Worm (Caenorhabditis elegans) whole organism, L4 larva: Measurements from ENCODE around the gene sel-1.

Experiments
- F49E8.2 ChIP-seq: sonication (generic microtip); optimal IDR thresholded peaks from 2 replicates; lab custom pipeline; 2016; ENCODE audit warnings: missing compliant biosample characterization, mild to moderate bottlenecking, missing genetic modification characterization, borderline replicate concordance
- R02D3.7 ChIP-seq: fragments of 150-350 bp; sonication (generic microtip); optimal IDR thresholded peaks from 3 replicates; lab custom pipeline; 2014; ENCODE audit warnings: missing biosample characterization, missing genetic modification characterization
- T20F7.1 ChIP-seq: fragments of 200-800 bp; sonication (Bioruptor generic); optimal IDR thresholded peaks from 2 replicates; lab custom pipeline; 2018; ENCODE audit warnings: mild to moderate bottlenecking, missing genetic modification characterization, missing compliant biosample characterization
- Y48G9A.11 ChIP-seq: fragments of 200-800 bp; sonication (Bioruptor generic); IDR thresholded peaks from 2 replicates; pipeline ENCODE4 v1.3.6; 2022; ENCODE audit warnings: missing genetic modification reagents, missing genetic modification characterization, missing compliant biosample characterization
- Y5F2A.4 ChIP-seq: fragments of 200-800 bp; sonication (Bioruptor generic); optimal IDR thresholded peaks from 2 replicates; lab custom pipeline; 2018; ENCODE audit warnings: mild to moderate bottlenecking, missing genetic modification characterization, missing compliant biosample characterization
- ZK337.2 ChIP-seq: fragments of 200-800 bp; sonication (Bioruptor generic); IDR thresholded peaks from 2 replicates; pipeline ENCODE4 v1.3.6; 2022; ENCODE audit warnings: missing genetic modification reagents, missing genetic modification characterization, missing compliant biosample characterization
- aha-1 ChIP-seq: fragments of 150-350 bp; peaks from one replicate; lab custom pipeline; 2014; ENCODE audit warnings: missing biosample characterization, missing genetic modification characterization
- attf-4 ChIP-seq: sonication (generic microtip); optimal IDR thresholded peaks from 3 replicates; lab custom pipeline; 2017; ENCODE audit warnings: missing biosample characterization, missing genetic modification characterization
- ceh-28 ChIP-seq: fragments of 150-350 bp; optimal IDR thresholded peaks from 2 replicates; lab custom pipeline; 2014; ENCODE audit warnings: missing biosample characterization, missing genetic modification reagents, missing genetic modification characterization
- ceh-32 ChIP-seq: sonication (generic microtip); optimal IDR thresholded peaks from 2 replicates; lab custom pipeline; 2016; ENCODE audit warnings: mild to moderate bottlenecking, missing genetic modification characterization, missing compliant biosample characterization; ENCODE audit not compliant: poor library complexity
- ceh-44 ChIP-seq: fragments of 200-800 bp; sonication (Bioruptor generic); IDR thresholded peaks from 2 replicates; pipeline ENCODE4 v1.3.6; 2022; ENCODE audit warnings: missing genetic modification reagents, missing genetic modification characterization, missing compliant biosample characterization
- ceh-62 ChIP-seq: sonication (generic microtip); optimal IDR thresholded peaks from 2 replicates; lab custom pipeline; 2017; ENCODE audit warnings: missing biosample characterization, missing genetic modification characterization
- ces-1 ChIP-seq: fragments of 150-350 bp; sonication (generic microtip); optimal IDR thresholded peaks from 4 replicates; lab custom pipeline; 2014; ENCODE audit warnings: missing biosample characterization, missing genetic modification reagents, missing genetic modification characterization
- ctbp-1 ChIP-seq: fragments of 200-800 bp; sonication (Bioruptor generic); IDR thresholded peaks from 2 replicates; pipeline ENCODE4 v1.3.6; 2022; ENCODE audit warnings: missing genetic modification reagents, missing genetic modification characterization, missing compliant biosample characterization
- daf-16 ChIP-seq, 3 experiments: sonication (generic microtip); optimal IDR thresholded peaks; 2 replicates each; lab custom pipeline; 2016 to 2017; ENCODE audit warnings: missing genetic modification characterization in 3 of 3, missing genetic modification reagents in 3 of 3, mild to moderate bottlenecking in 2 of 3, missing compliant biosample characterization in 2 of 3, missing biosample characterization in 1 of 3, moderate library complexity in 1 of 3
- dmd-6 ChIP-seq: fragments of 200-800 bp; sonication (Bioruptor generic); IDR thresholded peaks from 2 replicates; pipeline ENCODE4 v1.3.6; 2022; ENCODE audit warnings: missing genetic modification reagents, missing genetic modification characterization, missing compliant biosample characterization
- dmd-8 ChIP-seq: fragments of 200-800 bp; sonication (Bioruptor generic); IDR thresholded peaks from 2 replicates; pipeline ENCODE4 v1.3.6; 2022; ENCODE audit warnings: missing genetic modification characterization, missing compliant biosample characterization
- dpl-1 ChIP-seq: fragments of 150-350 bp; optimal IDR thresholded peaks from 2 replicates; lab custom pipeline; 2014; ENCODE audit warnings: missing biosample characterization, missing genetic modification reagents, missing genetic modification characterization
- duxl-1 ChIP-seq: sonication (generic microtip); optimal IDR thresholded peaks from 2 replicates; lab custom pipeline; 2016; ENCODE audit warnings: mild to moderate bottlenecking, missing genetic modification characterization, moderate library complexity, missing compliant biosample characterization; ENCODE audit not compliant: poor library complexity
- dve-1 ChIP-seq: sonication (generic microtip); optimal IDR thresholded peaks from 2 replicates; lab custom pipeline; 2017; ENCODE audit warnings: antibody characterized with exemption, mild to moderate bottlenecking, missing genetic modification characterization, missing compliant biosample characterization; ENCODE audit not compliant: insufficient read depth
- hlh-11 ChIP-seq: fragments of 200-800 bp; sonication (Bioruptor generic); optimal IDR thresholded peaks from 2 replicates; lab custom pipeline; 2018; ENCODE audit warnings: mild to moderate bottlenecking, missing genetic modification characterization, missing compliant biosample characterization
- hlh-30 ChIP-seq: sonication (generic microtip); optimal IDR thresholded peaks from 2 replicates; lab custom pipeline; 2017; ENCODE audit warnings: antibody characterized with exemption, mild to moderate bottlenecking, missing genetic modification characterization, missing compliant biosample characterization; ENCODE audit not compliant: insufficient read depth
- jun-1 ChIP-seq: fragments of 150-350 bp; optimal IDR thresholded peaks from 2 replicates; lab custom pipeline; 2014; ENCODE audit warnings: missing biosample characterization, missing genetic modification reagents, missing genetic modification characterization
- lin-13 ChIP-seq: fragments of 150-350 bp; optimal IDR thresholded peaks from 2 replicates; lab custom pipeline; 2014; ENCODE audit warnings: missing biosample characterization, missing genetic modification reagents, missing genetic modification characterization
- lin-39 ChIP-seq: fragments of 150-350 bp; optimal IDR thresholded peaks from 2 replicates; lab custom pipeline; 2014; ENCODE audit warnings: missing biosample characterization, missing genetic modification reagents, missing genetic modification characterization
- lir-3 ChIP-seq: sonication (generic microtip); optimal IDR thresholded peaks from 2 replicates; lab custom pipeline; 2016; ENCODE audit warnings: mild to moderate bottlenecking, missing genetic modification characterization, missing compliant biosample characterization
- lsy-2 ChIP-seq, 2 experiments: fragments of 150-350 bp in 1 of 2; sonication (generic microtip) in 1 of 2; optimal IDR thresholded peaks; 2 replicates each; lab custom pipeline; 2014 to 2017; ENCODE audit warnings: missing biosample characterization in 2 of 2, missing genetic modification characterization in 2 of 2
- madf-5 ChIP-seq, 2 experiments: fragments of 200-800 bp; sonication (Bioruptor generic); IDR thresholded peaks; 2 replicates each; pipeline ENCODE4 v1.3.6; 2022; ENCODE audit warnings: missing compliant biosample characterization in 2 of 2, missing genetic modification characterization in 2 of 2
- mep-1 ChIP-seq: fragments of 150-350 bp; sonication (generic microtip); optimal IDR thresholded peaks from 3 replicates; lab custom pipeline; 2014; ENCODE audit warnings: missing biosample characterization, missing genetic modification characterization
- mes-2 ChIP-seq: sonication (generic microtip); optimal IDR thresholded peaks from 2 replicates; lab custom pipeline; 2016; ENCODE audit warnings: missing genotype, mild to moderate bottlenecking, missing genetic modification characterization, missing compliant biosample characterization; ENCODE audit not compliant: poor library complexity, severe bottlenecking
- mxl-3 ChIP-seq: fragments of 200-800 bp; sonication (Bioruptor generic); optimal IDR thresholded peaks from 2 replicates; lab custom pipeline; 2018; ENCODE audit warnings: mild to moderate bottlenecking, missing genetic modification characterization, missing compliant biosample characterization
- nhr-102 ChIP-seq: sonication (generic microtip); optimal IDR thresholded peaks from 2 replicates; lab custom pipeline; 2016; ENCODE audit warnings: mild to moderate bottlenecking, missing genetic modification characterization, moderate library complexity, missing compliant biosample characterization
- nhr-111 ChIP-seq: fragments of 200-800 bp; sonication (Bioruptor generic); optimal IDR thresholded peaks from 2 replicates; lab custom pipeline; 2018; ENCODE audit warnings: mild to moderate bottlenecking, missing genetic modification characterization, missing compliant biosample characterization
- nhr-28 ChIP-seq: fragments of 150-350 bp; optimal IDR thresholded peaks from 2 replicates; lab custom pipeline; 2014; ENCODE audit warnings: missing biosample characterization, missing genetic modification characterization
- nhr-48 ChIP-seq: sonication (generic microtip); optimal IDR thresholded peaks from 2 replicates; lab custom pipeline; 2016; ENCODE audit warnings: mild to moderate bottlenecking, missing genetic modification characterization, missing compliant biosample characterization
- nhr-6 ChIP-seq: fragments of 150-350 bp; optimal IDR thresholded peaks from 2 replicates; lab custom pipeline; 2014; ENCODE audit warnings: missing biosample characterization, missing genetic modification characterization
- nhr-76 ChIP-seq: fragments of 150-350 bp; optimal IDR thresholded peaks from 2 replicates; lab custom pipeline; 2014; ENCODE audit warnings: missing biosample characterization, missing genetic modification characterization
- nhr-77 ChIP-seq: fragments of 150-350 bp; optimal IDR thresholded peaks from 2 replicates; lab custom pipeline; 2014; ENCODE audit warnings: missing biosample characterization, missing genetic modification characterization
- php-3 ChIP-seq: fragments of 200-800 bp; sonication (Bioruptor generic); IDR thresholded peaks from 2 replicates; pipeline ENCODE4 v1.3.6; 2022; ENCODE audit warnings: missing genetic modification reagents, missing genetic modification characterization, missing compliant biosample characterization
- pqm-1 ChIP-seq: sonication (generic microtip); optimal IDR thresholded peaks from 2 replicates; lab custom pipeline; 2017; ENCODE audit warnings: missing biosample characterization, missing genetic modification characterization
- set-16 ChIP-seq: fragments of 200-800 bp; sonication (Bioruptor generic); IDR thresholded peaks from 2 replicates; pipeline ENCODE4 v1.3.6; 2022; ENCODE audit warnings: missing genetic modification reagents, missing genetic modification characterization, missing compliant biosample characterization
- spr-3 ChIP-seq: fragments of 200-800 bp; sonication (Bioruptor generic); optimal IDR thresholded peaks from 2 replicates; lab custom pipeline; 2018; ENCODE audit warnings: mild to moderate bottlenecking, missing genetic modification characterization, missing compliant biosample characterization
- tag-97 ChIP-seq: fragments of 200-800 bp; sonication (Bioruptor generic); IDR thresholded peaks from 2 replicates; pipeline ENCODE4 v1.3.6; 2022; ENCODE audit warnings: missing genetic modification characterization, missing compliant biosample characterization
- vab-7 ChIP-seq: fragments of 200-800 bp; sonication (Bioruptor generic); IDR thresholded peaks from 2 replicates; pipeline ENCODE4 v1.3.6; 2022; ENCODE audit warnings: missing genetic modification reagents, missing genetic modification characterization, missing compliant biosample characterization
- zag-1 ChIP-seq: fragments of 150-350 bp; optimal IDR thresholded peaks from 2 replicates; lab custom pipeline; 2014; ENCODE audit warnings: missing biosample characterization, missing genetic modification characterization
- zip-2 ChIP-seq: fragments of 150-350 bp; optimal IDR thresholded peaks from 2 replicates; lab custom pipeline; 2014; ENCODE audit warnings: missing biosample characterization, missing genetic modification characterization
- ztf-7 ChIP-seq: fragments of 150-350 bp; optimal IDR thresholded peaks from 2 replicates; lab custom pipeline; 2014; ENCODE audit warnings: missing biosample characterization, missing genetic modification characterization

Gene sel-1

ce11 chrV:12560328-12560782, at the start of gene sel-1:
Gene sel-1, plus strand, starts transcription at chrV:12560732.
- no peak for TF ChIP-seq zip-2
- peak; percentile 26 for TF ChIP-seq R02D3.7 (tag; lab: Kevin White, UChicago)
- TF ChIP-seq ceh-62 (tag; lab: Kevin White, UChicago): no peak
- TF ChIP-seq aha-1 (tag; lab: Kevin White, UChicago): peak; percentile 15
- TF ChIP-seq T20F7.1 (GFP tag; lab: Kevin White, UChicago): peak; percentile 95
- no peak for TF ChIP-seq ceh-44 (GFP tag; lab: Robert Waterston, UW)
- TF ChIP-seq lsy-2 (tag; optimal IDR thresholded peaks at IDR 0.05; lab: Kevin White, UChicago): peak in 1 of 2 experiments; percentile 21
- peak; percentile 8 for TF ChIP-seq dpl-1 (GFP tag; lab: Kevin White, UChicago)
- TF ChIP-seq Y48G9A.11 (GFP tag; lab: Robert Waterston, UW): peak; percentile 94
- peak; percentile 30 for TF ChIP-seq nhr-6
- TF ChIP-seq mes-2 (tag; lab: Kevin White, UChicago): peak; percentile 48
- no peak for TF ChIP-seq attf-4

ce11 chrV:12511946-12512345, 48.6 kb upstream of the sel-1 start:
- TF ChIP-seq ceh-28: no peak
- peak; percentile 45 for TF ChIP-seq nhr-28
- TF ChIP-seq mxl-3: peak; percentile 51
- TF ChIP-seq aha-1 (tag; lab: Kevin White, UChicago): peak; percentile 78

- peak in 1 of 2 experiments; percentile 31 for TF ChIP-seq daf-16 (GFP tag; optimal IDR thresholded peaks at IDR 0.05; lab: Kevin White, UChicago)
- TF ChIP-seq daf-16 (tag; optimal IDR thresholded peaks at IDR 0.05; lab: Kevin White, UChicago): peak; percentile 91
- no peak for TF ChIP-seq vab-7 (GFP tag; lab: Robert Waterston, UW)
- no peak for TF ChIP-seq ceh-32
- peak in 1 of 2 experiments; percentile 20 for TF ChIP-seq lsy-2 (tag; optimal IDR thresholded peaks at IDR 0.05; lab: Kevin White, UChicago)
- TF ChIP-seq tag-97 (GFP tag; lab: Robert Waterston, UW): no peak
- no peak for TF ChIP-seq nhr-111 (GFP tag; lab: Kevin White, UChicago)
- TF ChIP-seq set-16: no peak
- no peak for TF ChIP-seq ctbp-1 (GFP tag; lab: Robert Waterston, UW)
- peak; percentile 91 for TF ChIP-seq nhr-28
- 0 out of 2 replicates have a peak, but pooled peaks have one; percentile 28 for TF ChIP-seq php-3 (GFP tag; lab: Robert Waterston, UW)
- TF ChIP-seq hlh-11 (tag; lab: Kevin White, UChicago): peak; percentile 84
- no peak for TF ChIP-seq ces-1
- peak; percentile 77 for TF ChIP-seq dve-1 (tag; lab: Kevin White, UChicago)
- TF ChIP-seq Y5F2A.4 (GFP tag; lab: Kevin White, UChicago): no peak
- no peak for TF ChIP-seq F49E8.2 (tag; lab: Kevin White, UChicago)
- TF ChIP-seq dmd-6: peak; percentile 78
- peak; percentile 50 for TF ChIP-seq T20F7.1 (GFP tag; lab: Kevin White, UChicago)
- no peak for TF ChIP-seq ZK337.2 (GFP tag; lab: Robert Waterston, UW)
- TF ChIP-seq mep-1 (tag; lab: Kevin White, UChicago): peak; percentile 21
- no peak for TF ChIP-seq lin-39 (tag; lab: Kevin White, UChicago)
- no peak for TF ChIP-seq lin-13 (GFP tag; lab: Kevin White, UChicago)
- TF ChIP-seq jun-1: no peak
- peak; percentile 84 for TF ChIP-seq hlh-30
- no peak for TF ChIP-seq zag-1
- TF ChIP-seq madf-5 (GFP tag; IDR thresholded peaks at IDR 0.05; lab: Robert Waterston, UW): no peak
- no peak for TF ChIP-seq ceh-28
- peak; percentile 11 for TF ChIP-seq nhr-102 (tag; lab: Kevin White, UChicago)
- TF ChIP-seq dmd-8 (GFP tag; lab: Robert Waterston, UW): no peak
- TF ChIP-seq spr-3 (GFP tag; lab: Kevin White, UChicago): no peak
- TF ChIP-seq duxl-1 (tag; lab: Kevin White, UChicago): no peak
- peak; percentile 17 for TF ChIP-seq nhr-48 (tag; lab: Kevin White, UChicago)
- TF ChIP-seq ztf-7 (tag; lab: Kevin White, UChicago): no peak
- TF ChIP-seq pqm-1 (tag; lab: Kevin White, UChicago): peak; percentile 94
- no peak for TF ChIP-seq lir-3 (tag; lab: Kevin White, UChicago)
- TF ChIP-seq nhr-77 (tag; lab: Kevin White, UChicago): peak; percentile 69
- no peak for TF ChIP-seq nhr-76 (tag; lab: Kevin White, UChicago)
Measured at ce11 chrV:12512773-12513172, 47.8 kb upstream of the sel-1 start, which contains the start of the genes T28H10.2 and lgmn-1. Gene T28H10.2, minus strand, starts transcription at chrV:12512949. Gene lgmn-1, plus strand, starts transcription at chrV:12513056.
